Worm (Caenorhabditis elegans): ENCODE data around the gene Y53C12B.7.

The Y53C12B.7 gene

DNA sequence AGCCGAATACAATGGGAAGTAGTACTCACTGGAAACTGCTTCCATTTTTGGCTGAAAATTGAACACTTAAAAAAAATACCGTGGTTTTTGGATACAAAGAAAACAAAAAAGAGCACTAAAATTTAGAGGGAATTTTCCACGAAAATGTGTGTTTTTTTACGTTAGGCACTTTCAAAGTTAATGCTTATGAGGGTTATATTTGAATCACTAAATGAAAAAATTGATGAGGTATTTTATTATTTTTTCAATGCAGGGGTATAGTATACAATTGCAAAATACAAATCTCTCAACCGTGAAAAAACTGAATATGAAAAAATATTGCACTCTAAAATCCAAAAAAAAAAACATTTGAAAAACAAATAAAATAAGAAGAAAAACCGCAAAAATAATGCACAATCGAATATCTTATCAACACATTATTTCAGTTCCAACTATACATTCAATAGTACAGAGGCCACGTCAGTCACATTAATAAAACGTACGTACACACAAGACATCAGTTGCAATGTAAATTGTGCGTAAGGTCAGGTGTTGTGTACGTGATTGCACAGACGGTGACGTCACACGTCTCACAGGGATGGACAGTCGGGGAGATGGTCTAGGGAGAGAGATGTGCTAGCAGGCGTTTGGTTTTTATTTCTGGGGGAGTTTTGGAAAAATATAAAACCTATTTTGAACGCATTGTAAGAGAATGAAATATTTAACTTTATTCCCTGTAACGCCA lies 16.9 kb upstream of the Y53C12B.7 start, which contains the start of gene aqp-10 (continued):
- TF ChIP-seq tlp-1 (tag; optimal IDR thresholded peaks at IDR 0.05): no peak
- peak; percentile 1 for TF ChIP-seq irx-1 (tag; optimal IDR thresholded peaks at IDR 0.05)
- peak; percentile 47 for TF ChIP-seq nhr-19 (GFP tag; conservative IDR thresholded peaks at IDR 0.05)
- TF ChIP-seq lsy-2 (tag; optimal IDR thresholded peaks at IDR 0.05): peak; percentile 54 to 68
- peak; percentile 78 for TF ChIP-seq xbp-1 (tag; optimal IDR thresholded peaks at IDR 0.05)
- TF ChIP-seq unc-86 (tag; optimal IDR thresholded peaks at IDR 0.05): no peak
- TF ChIP-seq nhr-84 (tag; optimal IDR thresholded peaks at IDR 0.05): no peak
- TF ChIP-seq lin-35 (GFP tag; optimal IDR thresholded peaks at IDR 0.05): peak; percentile 17 to 79
- TF ChIP-seq zip-4 (GFP tag; optimal IDR thresholded peaks at IDR 0.05): no peak
- peak; percentile 82 for TF ChIP-seq nhr-85 (tag)
- no peak for TF ChIP-seq pag-3 (tag; optimal IDR thresholded peaks at IDR 0.05; ENCODE audit: borderline replicate concordance, insufficient read depth)
- TF ChIP-seq ceh-82 (tag; optimal IDR thresholded peaks at IDR 0.05): no peak
- TF ChIP-seq mdl-1 (tag; optimal IDR thresholded peaks at IDR 0.05): no peak
- TF ChIP-seq hpl-2 (GFP tag; optimal IDR thresholded peaks at IDR 0.05): no peak
- TF ChIP-seq swsn-7 (tag; optimal IDR thresholded peaks at IDR 0.05): peak; percentile 46
- TF ChIP-seq fkh-4 (tag; optimal IDR thresholded peaks at IDR 0.05; ENCODE audit: borderline replicate concordance): no peak
- TF ChIP-seq ceh-90 (tag; optimal IDR thresholded peaks at IDR 0.05): no peak
- TF ChIP-seq ceh-88 (GFP tag; IDR thresholded peaks at IDR 0.05): no peak
- TF ChIP-seq ztf-4 (tag; optimal IDR thresholded peaks at IDR 0.05): no peak
- TF ChIP-seq ceh-63 (GFP tag; optimal IDR thresholded peaks at IDR 0.05): no peak
- no peak for TF ChIP-seq alr-1 (tag; optimal IDR thresholded peaks at IDR 0.05; ENCODE audit: borderline replicate concordance)
- no peak for TF ChIP-seq hlh-4 (tag; optimal IDR thresholded peaks at IDR 0.05)
- peak; percentile 73 for TF ChIP-seq nhr-20 (tag; optimal IDR thresholded peaks at IDR 0.05)
- no peak for TF ChIP-seq fkh-10 (GFP tag; optimal IDR thresholded peaks at IDR 0.05)
- TF ChIP-seq dsc-1 (tag; optimal IDR thresholded peaks at IDR 0.05): peak; percentile 15
- TF ChIP-seq isw-1 (GFP tag; IDR thresholded peaks at IDR 0.05): no peak
- no peak for TF ChIP-seq mef-2 (tag; optimal IDR thresholded peaks at IDR 0.05)
- no peak for TF ChIP-seq efl-3 (GFP tag; optimal IDR thresholded peaks at IDR 0.05)
- no peak for TF ChIP-seq C04F5.9 (tag; optimal IDR thresholded peaks at IDR 0.05)
- TF ChIP-seq lin-14 (GFP tag; optimal IDR thresholded peaks at IDR 0.05): peak; percentile 54
- TF ChIP-seq jun-1 (tag; optimal IDR thresholded peaks at IDR 0.05): no peak
- no peak for TF ChIP-seq Y116A8C.19 (tag; optimal IDR thresholded peaks at IDR 0.05; ENCODE audit: borderline replicate concordance)
- TF ChIP-seq efl-1 (optimal IDR thresholded peaks at IDR 0.05): peak; percentile 60 to 63
- peak; percentile 45 to 96 for TF ChIP-seq efl-1 (GFP tag; optimal IDR thresholded peaks at IDR 0.05 in 1 of 2)
- TF ChIP-seq ama-1 (optimal IDR thresholded peaks at IDR 0.05): no peak
- TF ChIP-seq mep-1 (tag; optimal IDR thresholded peaks at IDR 0.05): peak; percentile 78
- TF ChIP-seq nhr-90 (tag; optimal IDR thresholded peaks at IDR 0.05; ENCODE audit: poor library complexity): peak; percentile 64
- no peak for TF ChIP-seq nhr-28 (tag; optimal IDR thresholded peaks at IDR 0.05)
- no peak for TF ChIP-seq sup-37 (GFP tag; optimal IDR thresholded peaks at IDR 0.05)
- no peak for TF ChIP-seq sox-4 (tag; optimal IDR thresholded peaks at IDR 0.05)
- TF ChIP-seq skn-1 (tag; optimal IDR thresholded peaks at IDR 0.05): peak; percentile 13
- TF ChIP-seq unc-130 (tag; optimal IDR thresholded peaks at IDR 0.05): no peak
- TF ChIP-seq egl-27 (tag; optimal IDR thresholded peaks at IDR 0.05): no peak
- TF ChIP-seq pax-3 (tag; optimal IDR thresholded peaks at IDR 0.05): no peak

Data from whole organism, L1 larva.